Fruit fly (Drosophila melanogaster) whole organism, embryonic: ENCODE data around the gene Dpp10.

ENCODE experiments used
- CG1233 ChIP-seq: fragments of 200-800 bp; sonication (Bioruptor generic); optimal IDR thresholded peaks from 4 replicates; lab custom pipeline; 2018; ENCODE audit warnings: missing biosample characterization, mild to moderate bottlenecking, missing genetic modification characterization
- CG15696 ChIP-seq: fragments of 200-800 bp; sonication (Bioruptor generic); optimal IDR thresholded peaks from 2 replicates; lab custom pipeline; 2019; ENCODE audit warnings: missing biosample characterization, mild to moderate bottlenecking, missing genetic modification characterization, moderate library complexity
- CG16813 ChIP-seq: fragments of 200-800 bp; sonication (Bioruptor generic); IDR thresholded peaks from 3 replicates; pipeline ENCODE4 v1.3.6; 2022; ENCODE audit warnings: missing biosample characterization, missing genetic modification characterization; ENCODE audit not compliant: partially characterized antibody
- CG2129 ChIP-seq: fragments of 200-800 bp; sonication (Bioruptor generic); IDR thresholded peaks from 2 replicates; pipeline ENCODE4 v1.3.6; 2022; ENCODE audit warnings: missing biosample characterization, missing genetic modification characterization; ENCODE audit not compliant: partially characterized antibody
- CG6791 ChIP-seq: fragments of 200-800 bp; sonication (Bioruptor generic); IDR thresholded peaks from 3 replicates; pipeline ENCODE4 v1.3.6; 2022; ENCODE audit warnings: missing biosample characterization, missing genetic modification characterization; ENCODE audit not compliant: partially characterized antibody
- CkIIα-i1 ChIP-seq: fragments of 200-800 bp; sonication (Bioruptor generic); IDR thresholded peaks from 2 replicates; pipeline ENCODE4 v1.3.6; 2022; ENCODE audit warnings: missing biosample characterization, missing genetic modification characterization
- E2f1 ChIP-seq: fragments of 200-800 bp; sonication (Bioruptor generic); IDR thresholded peaks from 2 replicates; pipeline ENCODE4 v1.3.6; 2022; ENCODE audit warnings: missing biosample characterization, missing genetic modification characterization
- Ets97D ChIP-seq: fragments of 200-800 bp; sonication (Bioruptor generic); optimal IDR thresholded peaks from 3 replicates; lab custom pipeline; 2016; ENCODE audit warnings: missing biosample characterization, missing genetic modification characterization
- Gug ChIP-seq: fragments of 200-800 bp; sonication (Bioruptor generic); IDR thresholded peaks from 4 replicates; pipeline ENCODE4 v1.3.6; 2022; ENCODE audit warnings: missing biosample characterization, missing genetic modification characterization
- Med ChIP-seq: fragments of 200-800 bp; sonication (Bioruptor generic); peaks from one replicate; lab custom pipeline; 2016; ENCODE audit warnings: missing biosample characterization, missing genetic modification characterization, mild to moderate bottlenecking, inconsistent platforms, moderate library complexity
- Mrtf ChIP-seq: fragments of 200-800 bp; sonication (Bioruptor generic); IDR thresholded peaks from 3 replicates; pipeline ENCODE4 v1.3.6; 2022; ENCODE audit warnings: missing biosample characterization, missing genetic modification characterization
- Nf-YB ChIP-seq: fragments of 200-800 bp; sonication (Bioruptor generic); optimal IDR thresholded peaks from 3 replicates; lab custom pipeline; 2019; ENCODE audit warnings: missing biosample characterization, mild to moderate bottlenecking, missing genetic modification characterization, moderate library complexity
- Nf-YC ChIP-seq: fragments of 200-800 bp; optimal IDR thresholded peaks from 3 replicates; lab custom pipeline; 2019; ENCODE audit warnings: missing biosample characterization, mild to moderate bottlenecking, missing genetic modification characterization, moderate library complexity
- Sox102F ChIP-seq: fragments of 200-800 bp; sonication (Bioruptor generic); optimal IDR thresholded peaks from 2 replicates; lab custom pipeline; 2018; ENCODE audit warnings: missing biosample characterization, mild to moderate bottlenecking, missing genetic modification characterization, moderate library complexity
- Stat92E ChIP-seq, 3 experiments: fragments of >200 bp in 2 of 3; fragments of 200-800 bp in 1 of 3; sonication (Bioruptor generic) in 1 of 3; optimal IDR thresholded peaks; 2 replicates each; lab custom pipeline; 2017 to 2019; ENCODE audit warnings: missing biosample characterization in 3 of 3, missing genetic modification characterization in 3 of 3, mild to moderate bottlenecking in 1 of 3, moderate library complexity in 1 of 3
- amos ChIP-seq: fragments of 200-800 bp; sonication (Bioruptor generic); IDR thresholded peaks from 2 replicates; pipeline ENCODE4 v1.3.6; 2022; ENCODE audit warnings: missing biosample characterization, missing genetic modification characterization; ENCODE audit not compliant: partially characterized antibody
- ara ChIP-seq: fragments of 200-800 bp; sonication (Bioruptor generic); IDR thresholded peaks from 2 replicates; pipeline ENCODE4 v1.3.6; 2022; ENCODE audit warnings: missing biosample characterization, missing genetic modification characterization
- crol ChIP-seq: fragments of 200-800 bp; sonication (Bioruptor generic); IDR thresholded peaks from 2 replicates; pipeline ENCODE4 v1.3.6; 2022; ENCODE audit warnings: missing biosample characterization, missing genetic modification characterization
- crp ChIP-seq, 2 experiments: fragments of 200-800 bp; sonication (Bioruptor generic); optimal IDR thresholded peaks; 2 replicates in 1 of 2; 3 replicates in 1 of 2; lab custom pipeline; 2017; ENCODE audit warnings: missing biosample characterization in 2 of 2, missing genetic modification characterization in 2 of 2, mild to moderate bottlenecking in 1 of 2, moderate library complexity in 1 of 2
- ewg ChIP-seq: fragments of 200-800 bp; sonication (Bioruptor generic); optimal IDR thresholded peaks from 3 replicates; lab custom pipeline; 2017; ENCODE audit warnings: mild to moderate bottlenecking, missing biosample characterization, missing genetic modification reagents, missing genetic modification characterization
- hbn ChIP-seq: fragments of 200-800 bp; sonication (Bioruptor generic); IDR thresholded peaks from 2 replicates; pipeline ENCODE4 v1.3.6; 2022; ENCODE audit warnings: missing biosample characterization, missing genetic modification characterization; ENCODE audit not compliant: partially characterized antibody
- lbe ChIP-seq: fragments of 200-800 bp; sonication (Bioruptor generic); optimal IDR thresholded peaks from 2 replicates; lab custom pipeline; 2016; ENCODE audit warnings: missing biosample characterization, mild to moderate bottlenecking, missing genetic modification characterization
- lov ChIP-seq, 2 experiments: fragments of 200-800 bp in 1 of 2; fragments of >200 bp in 1 of 2; sonication (Bioruptor generic) in 1 of 2; IDR thresholded peaks in 1 of 2; optimal IDR thresholded peaks in 1 of 2; 2 replicates in 1 of 2; 3 replicates in 1 of 2; pipeline versions ENCODE4 v1.3.6 to Lab custom; 2017 to 2022; ENCODE audit warnings: missing biosample characterization in 1 of 2, missing genetic modification characterization in 1 of 2
- nau ChIP-seq: fragments of 200-800 bp; sonication (Bioruptor generic); optimal IDR thresholded peaks from 3 replicates; lab custom pipeline; 2017; ENCODE audit warnings: missing biosample characterization, mild to moderate bottlenecking, missing genetic modification characterization, missing genetic modification reagents
- nerfin-1 ChIP-seq: fragments of 200-800 bp; sonication (Bioruptor generic); optimal IDR thresholded peaks from 3 replicates; lab custom pipeline; 2019; ENCODE audit warnings: missing biosample characterization, mild to moderate bottlenecking, missing genetic modification characterization, moderate library complexity
- otp ChIP-seq: fragments of 200-800 bp; sonication (Bioruptor generic); IDR thresholded peaks from 3 replicates; pipeline ENCODE4, ENCODE4 v1.3.6; 2022; ENCODE audit warnings: missing biosample characterization, missing genetic modification characterization
- psq ChIP-seq: fragments of 200-800 bp; sonication (Bioruptor generic); optimal IDR thresholded peaks from 2 replicates; lab custom pipeline; 2017; ENCODE audit warnings: missing biosample characterization, missing genetic modification characterization
- salm ChIP-seq: fragments of 200-800 bp; sonication (Bioruptor generic); optimal IDR thresholded peaks from 2 replicates; lab custom pipeline; 2018; ENCODE audit warnings: missing biosample characterization, mild to moderate bottlenecking, missing genetic modification characterization
- sc ChIP-seq, 3 experiments: fragments of >200 bp in 2 of 3; fragments of 200-800 bp in 1 of 3; sonication (Bioruptor generic) in 1 of 3; optimal IDR thresholded peaks; 2 replicates in 2 of 3; 3 replicates in 1 of 3; lab custom pipeline; 2017; ENCODE audit warnings: mild to moderate bottlenecking in 1 of 3, missing biosample characterization in 1 of 3, missing genetic modification characterization in 1 of 3, missing genetic modification reagents in 1 of 3
- sens ChIP-seq: fragments of 200-800 bp; sonication (Bioruptor generic); peaks from one replicate; lab custom pipeline; 2016; ENCODE audit warnings: missing biosample characterization, missing genetic modification characterization
- sisA ChIP-seq: fragments of 200-800 bp; sonication (Bioruptor generic); IDR thresholded peaks from 2 replicates; pipeline ENCODE4 v1.3.6; 2022; ENCODE audit warnings: missing biosample characterization, missing genetic modification characterization
- twi ChIP-seq: fragments of 200-800 bp; optimal IDR thresholded peaks from 2 replicates; lab custom pipeline; 2019; ENCODE audit warnings: missing biosample characterization, mild to moderate bottlenecking, missing genetic modification characterization, moderate library complexity

Dpp10 gene

DNA sequence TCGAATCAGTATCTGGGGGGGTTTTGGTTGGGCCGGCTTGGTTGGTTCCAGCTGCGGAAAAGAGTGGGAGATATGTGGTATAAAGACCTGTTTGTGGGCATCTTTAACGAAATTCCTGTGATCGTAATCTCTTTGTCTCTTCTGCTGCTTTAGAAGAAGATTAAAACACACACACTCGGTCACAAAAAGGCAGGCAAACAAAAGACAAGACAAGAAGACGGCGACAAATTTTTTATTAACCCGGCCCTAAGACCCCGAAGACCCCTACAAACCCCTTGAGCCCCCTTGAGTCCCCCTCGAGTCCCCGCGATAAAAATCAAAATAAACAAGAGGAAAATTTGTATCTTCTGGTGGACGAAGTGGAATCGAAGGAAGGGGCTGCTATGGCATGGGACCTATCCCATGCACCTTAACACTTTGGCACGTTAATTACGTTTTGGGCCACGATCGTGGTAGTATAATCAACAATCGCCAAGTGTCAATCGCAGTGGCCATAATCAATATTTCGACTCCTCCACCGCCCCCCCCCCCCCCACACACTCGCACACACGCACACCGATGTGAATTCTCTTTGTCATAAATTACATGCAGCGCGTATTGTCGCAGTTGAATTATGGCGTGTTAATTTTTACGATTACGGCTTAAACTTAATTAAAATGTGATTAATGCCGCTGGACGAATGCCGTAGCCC lies 66.6 kb downstream of the Dpp10 start (continued):
- TF ChIP-seq otp (GFP tag; lab: Robert Waterston, UW) (no peak), Stat92E (GFP tag; optimal IDR thresholded peaks at IDR 0.05; lab: Kevin White, UChicago) (peak in 1 of 3 experiments; percentile 16), Ets97D (GFP tag; lab: Kevin White, UChicago) (no peak), psq (no peak), CG15696 (no peak), nau (no peak), sens (GFP tag; lab: Kevin White, UChicago) (no peak), ara (no peak), CkIIα-i1 (GFP tag; lab: Robert Waterston, UW) (no peak), CG2129 (GFP tag; lab: Robert Waterston, UW) (no peak), Gug (GFP tag; lab: Robert Waterston, UW) (no peak), sc (optimal IDR thresholded peaks at IDR 0.05; lab: Kevin White, UChicago) (no peak), sc (GFP tag; optimal IDR thresholded peaks at IDR 0.05; lab: Kevin White, UChicago) (no peak), lbe (GFP tag; lab: Kevin White, UChicago) (no peak), hbn (GFP tag; lab: Robert Waterston, UW) (no peak), crp (GFP tag; optimal IDR thresholded peaks at IDR 0.05; lab: Kevin White, UChicago) (no peak)

DNA sequence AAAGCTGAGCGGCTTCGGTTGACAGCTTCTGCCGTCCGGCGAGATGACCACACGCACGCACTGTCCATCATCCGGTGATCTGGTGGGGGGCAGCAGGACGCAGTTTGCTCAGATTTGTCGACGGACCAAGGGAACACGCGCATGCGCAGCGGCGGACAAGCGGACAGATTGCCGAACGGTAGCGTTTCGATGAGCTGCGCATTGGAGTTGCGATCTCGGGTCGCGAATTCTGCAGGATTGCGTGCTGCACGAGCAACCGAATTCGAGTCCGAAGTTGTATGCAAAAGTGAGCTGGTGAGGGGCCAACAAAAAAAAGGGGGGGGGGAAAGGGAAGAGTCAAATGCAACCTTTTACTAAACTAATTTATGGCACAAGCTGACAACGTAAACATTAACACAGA lies 67.1 kb downstream of the Dpp10 start:
- TF ChIP-seq Med (GFP tag; lab: Kevin White, UChicago) (peak; percentile 3), CG6791 (GFP tag; lab: Robert Waterston, UW) (0 out of 3 replicates have a peak, but pooled peaks have one; percentile 11), sisA (GFP tag; lab: Robert Waterston, UW) (0 out of 2 replicates have a peak, but pooled peaks have one; percentile 10), lov (optimal IDR thresholded peaks at IDR 0.05; lab: Kevin White, UChicago) (no peak), lov (GFP tag; IDR thresholded peaks at IDR 0.05; lab: Robert Waterston, UW) (no peak)

DNA sequence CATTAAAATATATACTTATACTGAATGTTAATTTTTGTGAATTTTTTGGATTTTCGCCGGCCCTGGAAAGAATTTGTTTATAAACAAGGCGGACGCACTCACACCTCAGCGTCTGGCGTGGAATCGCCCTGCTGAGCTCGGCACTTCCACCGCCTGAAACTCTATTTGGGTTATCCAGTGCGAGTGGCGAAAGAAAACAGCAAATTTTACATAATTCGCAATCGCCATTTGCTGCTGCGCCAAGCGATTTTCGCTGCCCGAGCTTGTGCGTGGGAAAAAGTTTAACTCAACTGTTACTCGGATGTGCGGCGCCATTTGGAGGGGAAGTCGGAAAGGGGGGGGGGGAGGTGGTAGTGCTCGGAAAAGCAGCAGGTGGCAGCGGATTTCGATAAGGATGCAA lies 67.9 kb downstream of the Dpp10 start:
- TF ChIP-seq salm (tag; lab: Kevin White, UChicago), result no peak
- TF ChIP-seq crol (GFP tag; lab: Robert Waterston, UW), result 0 out of 2 replicates have a peak, but pooled peaks have one; percentile 9

DNA sequence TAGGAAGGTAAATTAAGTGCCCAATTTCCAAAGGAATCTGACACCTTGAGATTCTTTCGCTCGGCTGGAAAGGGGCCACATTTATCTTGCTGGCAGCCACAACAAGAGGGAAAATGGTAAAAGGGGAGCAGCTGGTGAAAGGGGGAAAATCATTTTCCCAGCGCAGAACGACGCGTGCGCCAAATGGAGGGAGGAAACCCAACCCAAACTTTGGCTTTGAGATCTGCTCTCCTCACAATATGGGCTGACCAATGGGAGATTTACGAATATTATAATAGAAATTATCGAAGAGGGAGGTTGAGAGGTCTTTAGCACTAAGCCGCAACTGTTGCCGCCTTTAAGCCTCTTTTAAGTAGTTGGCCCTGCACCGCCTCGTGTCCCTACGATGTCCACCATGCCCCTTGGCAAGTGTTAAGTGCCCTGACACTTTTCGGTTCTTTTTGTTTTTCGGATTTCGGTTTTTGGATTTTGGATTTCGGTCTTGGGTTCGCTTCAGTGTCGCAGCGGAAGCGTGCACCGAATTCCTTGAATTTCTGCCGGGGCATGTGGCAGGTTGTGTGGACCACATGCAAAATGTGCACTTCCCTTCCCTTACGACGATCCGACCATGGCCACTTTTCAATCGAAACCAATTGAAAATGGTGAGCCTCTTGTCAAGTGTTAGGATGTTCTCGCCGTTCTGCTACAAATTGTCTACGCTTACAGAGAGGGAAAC lies 68.7 kb downstream of the Dpp10 start:
- TF ChIP-seq nerfin-1 (no peak), Med (GFP tag; lab: Kevin White, UChicago) (peak; percentile 49), Mrtf (GFP tag; lab: Robert Waterston, UW) (no peak), Sox102F (GFP tag; lab: Kevin White, UChicago) (no peak), Nf-YB (GFP tag; lab: Kevin White, UChicago) (peak; percentile 77), ewg (GFP tag; lab: Kevin White, UChicago) (peak; percentile 24), amos (0 out of 2 replicates have a peak, but pooled peaks have one; percentile 5), sens (GFP tag; lab: Kevin White, UChicago) (peak; percentile 32), twi (tag; lab: Kevin White, UChicago) (peak; percentile 94), CG1233 (no peak), CG16813 (GFP tag; lab: Robert Waterston, UW) (0 out of 3 replicates have a peak, but pooled peaks have one; percentile 19), Nf-YC (peak; percentile 75), E2f1 (no peak)
